Fruit fly (Drosophila melanogaster) whole organism, larva: ENCODE data around the gene CG5715.

Experiments used
- noc ChIP-seq: fragments of 200-800 bp; sonication (Bioruptor generic); optimal IDR thresholded peaks from 3 replicates; lab custom pipeline; 2019; ENCODE audit warnings: missing biosample characterization, mild to moderate bottlenecking, missing genetic modification characterization, moderate library complexity

The CG5715 gene

dm6 chr3R:24294299-24294698 lies at the start of gene CG5715:
CG5715 (minus strand) TSS chr3R:24294399.
- TF ChIP-seq noc (tag; lab: Kevin White, UChicago) = no peak

- TF ChIP-seq noc (tag; lab: Kevin White, UChicago) = no peak
Measured at dm6 chr3R:24341251-24341650, 47.1 kb upstream of the CG5715 start, which contains the start of gene Ms. Ms (plus strand) TSS chr3R:24341551.

- no peak for TF ChIP-seq noc (tag; lab: Kevin White, UChicago)
Measured at dm6 chr3R:24336622-24337021, 42.4 kb upstream of the CG5715 start, which contains the start of gene CG6432. CG6432 (plus strand) TSS chr3R:24336922.

dm6 chr3R:24333182-24333808 lies 39.1 kb upstream of the CG5715 start, which contains the start of the genes Rrp5 and Dis3:
Rrp5 (minus strand) TSS chr3R:24333316.
Dis3 (plus strand) TSS chr3R:24333433.
- TF ChIP-seq noc (tag; lab: Kevin White, UChicago) = no peak

dm6 chr3R:24320342-24320711 lies 26.1 kb upstream of the CG5715 start:
- no peak for TF ChIP-seq noc (tag; lab: Kevin White, UChicago)

- no peak for TF ChIP-seq noc (tag; lab: Kevin White, UChicago)
Measured at dm6 chr3R:24319632-24320341, 25.6 kb upstream of the CG5715 start.

- TF ChIP-seq noc (tag; lab: Kevin White, UChicago) = no peak
Measured at dm6 chr3R:24319083-24319381, 24.8 kb upstream of the CG5715 start.

dm6 chr3R:24318217-24319082 lies 24.3 kb upstream of the CG5715 start, which contains the start of the genes Nab2 and BRWD3:
Nab2 (minus strand) TSS chr3R:24318419.
BRWD3 (plus strand) TSS chr3R:24319000.
- no peak for TF ChIP-seq noc (tag; lab: Kevin White, UChicago)

dm6 chr3R:24303060-24303459 lies 8.9 kb upstream of the CG5715 start:
- peak; percentile 30 for TF ChIP-seq noc (tag; lab: Kevin White, UChicago)

- TF ChIP-seq noc (tag; lab: Kevin White, UChicago) = no peak
Measured at dm6 chr3R:24301520-24301919, 7.3 kb upstream of the CG5715 start.

- TF ChIP-seq noc (tag; lab: Kevin White, UChicago) = no peak
Measured at dm6 chr3R:24299148-24299547, 4.9 kb upstream of the CG5715 start.

dm6 chr3R:24298534-24298936 lies 4.3 kb upstream of the CG5715 start:
- no peak for TF ChIP-seq noc (tag; lab: Kevin White, UChicago)

dm6 chr3R:24297444-24298146 lies 3.4 kb upstream of the CG5715 start:
- TF ChIP-seq noc (tag; lab: Kevin White, UChicago) = no peak

- TF ChIP-seq noc (tag; lab: Kevin White, UChicago) = no peak
Measured at dm6 chr3R:24296913-24297312, 2.7 kb upstream of the CG5715 start.
